Fruit fly (Drosophila melanogaster) whole organism, embryonic: ENCODE measurements around the gene Hpr1.

ENCODE experiments used
- Asciz ChIP-seq: fragments of 200-800 bp; sonication (Bioruptor generic); optimal IDR thresholded peaks from 2 replicates; lab custom pipeline; 2017; ENCODE audit warnings: missing biosample characterization, mild to moderate bottlenecking, missing genetic modification characterization, missing genetic modification reagents
- BEAF-32 ChIP-seq: fragments of 200-800 bp; sonication (Bioruptor generic); optimal IDR thresholded peaks from 3 replicates; lab custom pipeline; 2017; ENCODE audit warnings: missing biosample characterization, missing genetic modification characterization, mild to moderate bottlenecking, moderate library complexity, missing genetic modification reagents
- C15 ChIP-seq: fragments of 200-800 bp; sonication (Bioruptor generic); IDR thresholded peaks from 3 replicates; pipeline ENCODE4 v1.3.6; 2022; ENCODE audit warnings: missing biosample characterization, missing genetic modification characterization
- CG10274 ChIP-seq: fragments of 200-800 bp; sonication (Bioruptor generic); optimal IDR thresholded peaks from 3 replicates; lab custom pipeline; 2017; ENCODE audit warnings: missing biosample characterization, mild to moderate bottlenecking, missing genetic modification characterization
- CG11085 ChIP-seq: fragments of 200-800 bp; sonication (Bioruptor generic); IDR thresholded peaks from 2 replicates; pipeline ENCODE4 v1.3.6; 2022; ENCODE audit warnings: missing biosample characterization, missing genetic modification characterization
- CG11504 ChIP-seq: fragments of 200-800 bp; sonication (Bioruptor generic); optimal IDR thresholded peaks from 3 replicates; lab custom pipeline; 2019; ENCODE audit warnings: missing biosample characterization, mild to moderate bottlenecking, missing genetic modification characterization, moderate library complexity
- CG12236 ChIP-seq: fragments of 200-800 bp; sonication (Bioruptor generic); optimal IDR thresholded peaks from 2 replicates; lab custom pipeline; 2016; ENCODE audit warnings: missing biosample characterization, missing genetic modification characterization
- CG12659 ChIP-seq: fragments of 200-800 bp; sonication (Bioruptor generic); optimal IDR thresholded peaks from 3 replicates; lab custom pipeline; 2017; ENCODE audit warnings: mild to moderate bottlenecking, missing biosample characterization, missing genetic modification reagents, missing genetic modification characterization
- CG13775 ChIP-seq: fragments of 200-800 bp; sonication (Bioruptor generic); optimal IDR thresholded peaks from 3 replicates; lab custom pipeline; 2017; ENCODE audit warnings: missing biosample characterization, mild to moderate bottlenecking, missing genetic modification characterization
- CG15073 ChIP-seq: fragments of 200-800 bp; sonication (Bioruptor generic); optimal IDR thresholded peaks from 2 replicates; lab custom pipeline; 2016; ENCODE audit warnings: missing biosample characterization, missing genetic modification characterization
- CG16815 ChIP-seq: fragments of 200-800 bp; sonication (Bioruptor generic); optimal IDR thresholded peaks from 3 replicates; lab custom pipeline; 2017; ENCODE audit warnings: missing biosample characterization, mild to moderate bottlenecking, missing genetic modification characterization
- CG16863 ChIP-seq: fragments of 200-800 bp; sonication (Bioruptor generic); optimal IDR thresholded peaks from 3 replicates; lab custom pipeline; 2016; ENCODE audit warnings: missing biosample characterization, missing genetic modification characterization
- CG17361 ChIP-seq: fragments of 200-800 bp; sonication (Bioruptor generic); IDR thresholded peaks from 3 replicates; pipeline ENCODE4 v1.3.6; 2022; ENCODE audit warnings: missing biosample characterization, missing genetic modification characterization
- CG1792 ChIP-seq: fragments of 200-800 bp; sonication (Bioruptor generic); optimal IDR thresholded peaks from 2 replicates; lab custom pipeline; 2016; ENCODE audit warnings: missing biosample characterization, missing genetic modification characterization
- CG1832 ChIP-seq: fragments of 200-800 bp; sonication (Bioruptor generic); optimal IDR thresholded peaks from 2 replicates; lab custom pipeline; 2017; ENCODE audit warnings: missing biosample characterization, mild to moderate bottlenecking, missing genetic modification characterization, inconsistent platforms
- CG2678 ChIP-seq: fragments of 200-800 bp; sonication (Bioruptor generic); optimal IDR thresholded peaks from 3 replicates; lab custom pipeline; 2019; ENCODE audit warnings: missing biosample characterization, mild to moderate bottlenecking, missing genetic modification characterization, moderate library complexity
- CG31224 ChIP-seq: fragments of 200-800 bp; sonication (Bioruptor generic); IDR thresholded peaks from 2 replicates; pipeline ENCODE4 v1.3.6; 2022; ENCODE audit warnings: missing biosample characterization, missing genetic modification characterization
- CG32767 ChIP-seq: fragments of 200-800 bp; sonication (Bioruptor generic); IDR thresholded peaks from 2 replicates; pipeline ENCODE4 v1.3.6; 2022; ENCODE audit warnings: missing biosample characterization, missing genetic modification characterization
- CG3995 ChIP-seq: fragments of 200-800 bp; sonication (Bioruptor generic); optimal IDR thresholded peaks from 3 replicates; lab custom pipeline; 2016; ENCODE audit warnings: missing biosample characterization, missing genetic modification characterization
- CG4328 ChIP-seq: fragments of 200-800 bp; sonication (Bioruptor generic); optimal IDR thresholded peaks from 3 replicates; lab custom pipeline; 2017; ENCODE audit warnings: missing biosample characterization, missing genetic modification reagents, missing genetic modification characterization
- CG4424 ChIP-seq: fragments of 200-800 bp; sonication (Bioruptor generic); optimal IDR thresholded peaks from 3 replicates; lab custom pipeline; 2016; ENCODE audit warnings: missing biosample characterization, missing genetic modification characterization
- CG6254 ChIP-seq: fragments of 200-800 bp; sonication (Bioruptor generic); optimal IDR thresholded peaks from 3 replicates; lab custom pipeline; 2017; ENCODE audit warnings: mild to moderate bottlenecking, missing biosample characterization, missing genetic modification reagents, missing genetic modification characterization
- CG7987 ChIP-seq: fragments of 200-800 bp; sonication (Bioruptor generic); optimal IDR thresholded peaks from 2 replicates; lab custom pipeline; 2018; ENCODE audit warnings: missing biosample characterization, mild to moderate bottlenecking, missing genetic modification characterization, moderate library complexity
- CG8388 ChIP-seq: fragments of 200-800 bp; sonication (Bioruptor generic); optimal IDR thresholded peaks from 2 replicates; lab custom pipeline; 2019; ENCODE audit warnings: missing biosample characterization, mild to moderate bottlenecking, missing genetic modification characterization, moderate library complexity
- D19A ChIP-seq: fragments of 200-800 bp; optimal IDR thresholded peaks from 3 replicates; lab custom pipeline; 2019; ENCODE audit warnings: missing biosample characterization, mild to moderate bottlenecking, missing genetic modification characterization, moderate library complexity
- Dll ChIP-seq: fragments of 200-800 bp; sonication (Bioruptor generic); IDR thresholded peaks from 4 replicates; pipeline ENCODE4 v1.3.6; 2022; ENCODE audit warnings: missing biosample characterization, missing genetic modification characterization; ENCODE audit not compliant: partially characterized antibody
- Dp ChIP-seq: fragments of 200-800 bp; sonication (Bioruptor generic); optimal IDR thresholded peaks from 2 replicates; lab custom pipeline; 2018; ENCODE audit warnings: missing biosample characterization, mild to moderate bottlenecking, missing genetic modification characterization, moderate library complexity
- E2f1 ChIP-seq: fragments of 200-800 bp; sonication (Bioruptor generic); IDR thresholded peaks from 2 replicates; pipeline ENCODE4 v1.3.6; 2022; ENCODE audit warnings: missing biosample characterization, missing genetic modification characterization
- Hr39 ChIP-seq: fragments of >200 bp; optimal IDR thresholded peaks from 2 replicates; lab custom pipeline; 2017
- Kr ChIP-seq: fragments of 200-800 bp; sonication (Bioruptor generic); optimal IDR thresholded peaks from 2 replicates; lab custom pipeline; 2017; ENCODE audit warnings: missing biosample characterization, mild to moderate bottlenecking, missing genetic modification characterization
- MESR4 ChIP-seq: fragments of 200-800 bp; sonication (Bioruptor generic); optimal IDR thresholded peaks from 2 replicates; lab custom pipeline; 2018; ENCODE audit warnings: missing biosample characterization, mild to moderate bottlenecking, missing genetic modification characterization, moderate library complexity
- NFAT ChIP-seq: fragments of 200-800 bp; sonication (Bioruptor generic); IDR thresholded peaks from 2 replicates; pipeline ENCODE4 v1.3.6; 2022; ENCODE audit warnings: missing biosample characterization, missing genetic modification characterization
- Oaz ChIP-seq: fragments of 200-800 bp; sonication (Bioruptor generic); IDR thresholded peaks from 2 replicates; pipeline ENCODE4 v1.3.6; 2022; ENCODE audit warnings: missing biosample characterization, missing genetic modification characterization
- Pdp1 ChIP-seq, 2 experiments: fragments of 200-800 bp; sonication (Bioruptor generic); optimal IDR thresholded peaks; 3 replicates each; lab custom pipeline; 2016; ENCODE audit warnings: missing biosample characterization in 2 of 2, missing genetic modification characterization in 2 of 2, mild to moderate bottlenecking in 1 of 2, moderate library complexity in 1 of 2
- Spps ChIP-seq: fragments of 200-800 bp; sonication (Bioruptor generic); optimal IDR thresholded peaks from 2 replicates; lab custom pipeline; 2018; ENCODE audit warnings: missing biosample characterization, mild to moderate bottlenecking, missing genetic modification characterization
- TFAM ChIP-seq: fragments of 200-800 bp; sonication (Bioruptor generic); optimal IDR thresholded peaks from 2 replicates; lab custom pipeline; 2017; ENCODE audit warnings: missing biosample characterization, missing genetic modification characterization, inconsistent platforms
- aop ChIP-seq: fragments of 200-800 bp; sonication (Bioruptor generic); IDR thresholded peaks from 2 replicates; pipeline ENCODE4 v1.3.6; 2022; ENCODE audit warnings: missing biosample characterization, missing genetic modification characterization
- caup ChIP-seq: fragments of 200-800 bp; sonication (Bioruptor generic); optimal IDR thresholded peaks from 3 replicates; lab custom pipeline; 2017; ENCODE audit warnings: missing biosample characterization, mild to moderate bottlenecking, missing genetic modification characterization, moderate library complexity; ENCODE audit not compliant: severe bottlenecking
- disco-r ChIP-seq: fragments of 200-800 bp; sonication (Bioruptor generic); optimal IDR thresholded peaks from 2 replicates; lab custom pipeline; 2016; ENCODE audit warnings: missing biosample characterization, missing genetic modification characterization
- fru ChIP-seq: fragments of >200 bp; optimal IDR thresholded peaks from 2 replicates; lab custom pipeline; 2017
- hkb ChIP-seq, 2 experiments: fragments of 200-800 bp in 1 of 2; fragments of >200 bp in 1 of 2; sonication (Bioruptor generic) in 1 of 2; IDR thresholded peaks in 1 of 2; optimal IDR thresholded peaks in 1 of 2; 2 replicates each; pipeline versions ENCODE4 v1.3.6 to Lab custom; 2017 to 2022; ENCODE audit warnings: missing biosample characterization in 1 of 2, missing genetic modification characterization in 1 of 2
- hth ChIP-seq: fragments of >200 bp; optimal IDR thresholded peaks from 2 replicates; lab custom pipeline; 2017; ENCODE audit warnings: inconsistent platforms
- kni ChIP-seq: fragments of 200-800 bp; sonication (Bioruptor generic); optimal IDR thresholded peaks from 3 replicates; lab custom pipeline; 2017; ENCODE audit warnings: mild to moderate bottlenecking, missing biosample characterization, missing genetic modification reagents, missing genetic modification characterization
- luna ChIP-seq: fragments of 200-800 bp; sonication (Bioruptor generic); optimal IDR thresholded peaks from 2 replicates; lab custom pipeline; 2016; ENCODE audit warnings: missing biosample characterization, missing genetic modification characterization
- oc ChIP-seq: fragments of 200-800 bp; sonication (Bioruptor generic); optimal IDR thresholded peaks from 2 replicates; lab custom pipeline; 2018; ENCODE audit warnings: missing biosample characterization, mild to moderate bottlenecking, missing genetic modification characterization, moderate library complexity
- onecut ChIP-seq: fragments of 200-800 bp; sonication (Bioruptor generic); IDR thresholded peaks from 2 replicates; pipeline ENCODE4 v1.3.6; 2022; ENCODE audit warnings: missing biosample characterization, missing genetic modification characterization
- scrt ChIP-seq: fragments of 200-800 bp; sonication (Bioruptor generic); optimal IDR thresholded peaks from 2 replicates; lab custom pipeline; 2018; ENCODE audit warnings: missing biosample characterization, mild to moderate bottlenecking, missing genetic modification characterization, moderate library complexity
- seq ChIP-seq: fragments of 200-800 bp; sonication (Bioruptor generic); IDR thresholded peaks from 2 replicates; pipeline ENCODE4 v1.3.6; 2022; ENCODE audit warnings: missing biosample characterization, missing genetic modification characterization
- slbo ChIP-seq: fragments of 200-800 bp; sonication (Bioruptor generic); IDR thresholded peaks from 2 replicates; pipeline ENCODE4 v1.3.6; 2022; ENCODE audit warnings: missing biosample characterization, missing genetic modification characterization
- tll ChIP-seq, 2 experiments: fragments of 200-800 bp in 1 of 2; fragments of >200 bp in 1 of 2; sonication (Bioruptor generic) in 1 of 2; optimal IDR thresholded peaks; 2 replicates each; lab custom pipeline; 2017 to 2019; ENCODE audit warnings: missing biosample characterization in 2 of 2, missing genetic modification characterization in 2 of 2, mild to moderate bottlenecking in 1 of 2, moderate library complexity in 1 of 2
- vnd ChIP-seq: fragments of 200-800 bp; sonication (Bioruptor generic); IDR thresholded peaks from 3 replicates; pipeline ENCODE4 v1.3.6; 2022; ENCODE audit warnings: missing biosample characterization, missing genetic modification characterization; ENCODE audit not compliant: partially characterized antibody

The Hpr1 gene

dm6 chr3R:5821243-5821642, at the start of gene Hpr1 (continued):
- no peak for TF ChIP-seq fru (lab: Kevin White, UChicago)
- TF ChIP-seq kni (GFP tag; lab: Kevin White, UChicago), result no peak
- no peak for TF ChIP-seq CG11085 (GFP tag; lab: Robert Waterston, UW)
- TF ChIP-seq CG3995 (GFP tag; lab: Kevin White, UChicago), result no peak
- peak; percentile 36 for TF ChIP-seq MESR4
- no peak for TF ChIP-seq NFAT (GFP tag; lab: Robert Waterston, UW)
- TF ChIP-seq CG1792 (GFP tag; lab: Kevin White, UChicago), result no peak
- peak; percentile 47 for TF ChIP-seq BEAF-32
- no peak for TF ChIP-seq CG11504 (tag; lab: Kevin White, UChicago)
- no peak for TF ChIP-seq TFAM (GFP tag; lab: Kevin White, UChicago)
- TF ChIP-seq vnd (GFP tag; lab: Robert Waterston, UW), result no peak
- no peak for TF ChIP-seq seq (GFP tag; lab: Robert Waterston, UW)
- no peak for TF ChIP-seq CG2678 (tag; lab: Kevin White, UChicago)
- peak; percentile 0 for TF ChIP-seq CG12659 (GFP tag; lab: Kevin White, UChicago)
- no peak for TF ChIP-seq CG8388 (GFP tag; lab: Kevin White, UChicago)
- TF ChIP-seq Dll (GFP tag; lab: Robert Waterston, UW), result peak; percentile 52; the same call in 1 of the 4 replicates
- TF ChIP-seq CG4424 (GFP tag; lab: Kevin White, UChicago), result no peak
- no peak for TF ChIP-seq C15
- TF ChIP-seq Spps, result no peak
- TF ChIP-seq scrt (GFP tag; lab: Kevin White, UChicago), result no peak
- TF ChIP-seq Hr39, result no peak
- TF ChIP-seq CG7987 (GFP tag; lab: Kevin White, UChicago), result no peak
- TF ChIP-seq CG4328, result no peak
- TF ChIP-seq CG13775 (GFP tag; lab: Kevin White, UChicago), result no peak
- TF ChIP-seq CG12236 (GFP tag; lab: Kevin White, UChicago), result no peak
- TF ChIP-seq CG32767 (GFP tag; lab: Robert Waterston, UW), result no peak
- TF ChIP-seq luna (GFP tag; lab: Kevin White, UChicago), result no peak
- TF ChIP-seq aop (GFP tag; lab: Robert Waterston, UW), result no peak
- no peak for TF ChIP-seq CG16863
- TF ChIP-seq disco-r (GFP tag; lab: Kevin White, UChicago), result no peak
- TF ChIP-seq D19A (tag; lab: Kevin White, UChicago), result no peak
- no peak for TF ChIP-seq tll (GFP tag; optimal IDR thresholded peaks at IDR 0.05; lab: Kevin White, UChicago)
- TF ChIP-seq CG6254 (GFP tag; lab: Kevin White, UChicago), result no peak
- no peak for TF ChIP-seq caup (GFP tag; lab: Kevin White, UChicago)
- TF ChIP-seq CG17361, result no peak
- no peak for TF ChIP-seq CG1832 (GFP tag; lab: Kevin White, UChicago)
- no peak for TF ChIP-seq oc (tag; lab: Kevin White, UChicago)
- TF ChIP-seq CG15073, result no peak
- 0 out of 2 replicates have a peak, but pooled peaks have one; percentile 34 for TF ChIP-seq onecut
- no peak for TF ChIP-seq slbo (GFP tag; lab: Robert Waterston, UW)
- no peak for TF ChIP-seq Asciz (GFP tag; lab: Kevin White, UChicago)
- TF ChIP-seq CG31224 (GFP tag; lab: Robert Waterston, UW), result no peak
- TF ChIP-seq CG10274 (GFP tag; lab: Kevin White, UChicago), result no peak
- TF ChIP-seq hth (lab: Kevin White, UChicago), result no peak
- no peak for TF ChIP-seq E2f1
- no peak for TF ChIP-seq Kr (GFP tag; lab: Kevin White, UChicago)
- TF ChIP-seq Oaz, result no peak
- peak; percentile 89 for TF ChIP-seq Dp
- TF ChIP-seq hkb (optimal IDR thresholded peaks at IDR 0.05; lab: Kevin White, UChicago), result no peak
- TF ChIP-seq hkb (GFP tag; IDR thresholded peaks at IDR 0.05; lab: Robert Waterston, UW), result no peak
- no peak for TF ChIP-seq CG16815 (GFP tag; lab: Kevin White, UChicago)
- TF ChIP-seq Pdp1 (GFP tag; optimal IDR thresholded peaks at IDR 0.05; lab: Kevin White, UChicago), result no peak
